Worm (Caenorhabditis elegans): Measurements from ENCODE around the gene C02F12.8.

- peak; percentile 77 for TF ChIP-seq unc-55 (GFP tag; optimal IDR thresholded peaks at IDR 0.05)
- no peak for TF ChIP-seq F13H6.1 (tag; optimal IDR thresholded peaks at IDR 0.05)
- TF ChIP-seq tbx-2 (tag; optimal IDR thresholded peaks at IDR 0.05): no peak
- TF ChIP-seq pag-3 (tag; optimal IDR thresholded peaks at IDR 0.05; ENCODE audit: borderline replicate concordance): no peak
- no peak for TF ChIP-seq eyg-1 (tag; optimal IDR thresholded peaks at IDR 0.05)
- TF ChIP-seq madf-2 (tag; optimal IDR thresholded peaks at IDR 0.05): no peak
- no peak for TF ChIP-seq dve-1 (tag; optimal IDR thresholded peaks at IDR 0.05)
- no peak for TF ChIP-seq nfya-1 (tag; optimal IDR thresholded peaks at IDR 0.05)
- TF ChIP-seq ref-2 (tag; optimal IDR thresholded peaks at IDR 0.05): no peak
- TF ChIP-seq ama-1 (optimal IDR thresholded peaks at IDR 0.05): no peak
- no peak for TF ChIP-seq ceh-24 (tag; optimal IDR thresholded peaks at IDR 0.05)
- no peak for TF ChIP-seq elt-2 (tag; optimal IDR thresholded peaks at IDR 0.05)
- TF ChIP-seq hlh-6 (tag; optimal IDR thresholded peaks at IDR 0.05): no peak
- TF ChIP-seq fkh-10 (GFP tag; optimal IDR thresholded peaks at IDR 0.05): no peak
These were observed 10.0 kb downstream of the C02F12.8 start for ce11 chrX:3683060-3683459.

Measured in whole organism, late embryonic.